Fruit fly (Drosophila melanogaster) whole organism, embryonic: Measurements from ENCODE around the gene Pex5.
A peak's percentile ranks its signal among the peaks of the same experiment; 100 is the strongest.

Experiments
- Abd-B ChIP-seq: fragments of 200-800 bp; sonication (Bioruptor generic); optimal IDR thresholded peaks from 2 replicates; lab custom pipeline; 2018; ENCODE audit warnings: missing biosample characterization, mild to moderate bottlenecking, missing genetic modification characterization, moderate library complexity
- Bdp1 ChIP-seq: fragments of 200-800 bp; sonication (Bioruptor generic); optimal IDR thresholded peaks from 3 replicates; lab custom pipeline; 2016; ENCODE audit warnings: missing biosample characterization, missing genetic modification characterization
- C15 ChIP-seq: fragments of 200-800 bp; sonication (Bioruptor generic); IDR thresholded peaks from 3 replicates; pipeline ENCODE4 v1.3.6; 2022; ENCODE audit warnings: missing biosample characterization, missing genetic modification characterization
- CG10654 ChIP-seq: fragments of 200-800 bp; sonication (Bioruptor generic); optimal IDR thresholded peaks from 2 replicates; lab custom pipeline; 2016; ENCODE audit warnings: missing biosample characterization, missing genetic modification characterization
- CG11695 ChIP-seq: fragments of 200-800 bp; sonication (Bioruptor generic); IDR thresholded peaks from 3 replicates; pipeline ENCODE4 v1.3.6; 2022; ENCODE audit warnings: missing biosample characterization, missing genetic modification characterization
- CG12299 ChIP-seq: fragments of 200-800 bp; sonication (Bioruptor generic); optimal IDR thresholded peaks from 2 replicates; lab custom pipeline; 2018; ENCODE audit warnings: missing biosample characterization, mild to moderate bottlenecking, missing genetic modification characterization
- CG1233 ChIP-seq: fragments of 200-800 bp; sonication (Bioruptor generic); optimal IDR thresholded peaks from 4 replicates; lab custom pipeline; 2018; ENCODE audit warnings: missing biosample characterization, mild to moderate bottlenecking, missing genetic modification characterization
- CG12659 ChIP-seq: fragments of 200-800 bp; sonication (Bioruptor generic); optimal IDR thresholded peaks from 3 replicates; lab custom pipeline; 2017; ENCODE audit warnings: mild to moderate bottlenecking, missing biosample characterization, missing genetic modification reagents, missing genetic modification characterization
- CG14050 ChIP-seq: fragments of 200-800 bp; sonication (Bioruptor generic); IDR thresholded peaks from 3 replicates; pipeline ENCODE4 v1.3.6; 2022; ENCODE audit warnings: missing biosample characterization, missing genetic modification characterization
- CG17328 ChIP-seq: fragments of 200-800 bp; sonication (Bioruptor generic); IDR thresholded peaks from 2 replicates; pipeline ENCODE4 v1.3.6; 2022; ENCODE audit warnings: missing biosample characterization, missing genetic modification characterization
- CG32532 ChIP-seq: fragments of 200-800 bp; sonication (Bioruptor generic); IDR thresholded peaks from 2 replicates; pipeline ENCODE4 v1.3.6; 2022; ENCODE audit warnings: missing biosample characterization, missing genetic modification characterization
- CG3281 ChIP-seq: fragments of 200-800 bp; sonication (Bioruptor generic); optimal IDR thresholded peaks from 3 replicates; lab custom pipeline; 2017; ENCODE audit warnings: missing biosample characterization, mild to moderate bottlenecking, missing genetic modification characterization
- CG34376 ChIP-seq: fragments of 200-800 bp; sonication (Bioruptor generic); optimal IDR thresholded peaks from 2 replicates; lab custom pipeline; 2018; ENCODE audit warnings: missing biosample characterization, mild to moderate bottlenecking, missing genetic modification characterization
- CG4404 ChIP-seq: fragments of 200-800 bp; sonication (Bioruptor generic); IDR thresholded peaks from 2 replicates; pipeline ENCODE4 v1.3.6; 2022; ENCODE audit warnings: missing biosample characterization, missing genetic modification characterization
- CG6272 ChIP-seq: fragments of 200-800 bp; sonication (Bioruptor generic); IDR thresholded peaks from 2 replicates; pipeline ENCODE4 v1.3.6; 2022; ENCODE audit warnings: missing biosample characterization, missing genetic modification characterization
- CG9797 ChIP-seq: fragments of 200-800 bp; sonication (Bioruptor generic); optimal IDR thresholded peaks from 3 replicates; lab custom pipeline; 2018; ENCODE audit warnings: missing biosample characterization, mild to moderate bottlenecking, missing genetic modification characterization
- Doc2 ChIP-seq: fragments of 200-800 bp; sonication (Bioruptor generic); IDR thresholded peaks from 2 replicates; pipeline ENCODE4 v1.3.6; 2022; ENCODE audit warnings: missing biosample characterization, missing genetic modification characterization
- Dp ChIP-seq: fragments of 200-800 bp; sonication (Bioruptor generic); optimal IDR thresholded peaks from 2 replicates; lab custom pipeline; 2018; ENCODE audit warnings: missing biosample characterization, mild to moderate bottlenecking, missing genetic modification characterization, moderate library complexity
- Hey ChIP-seq: fragments of 200-800 bp; sonication (Bioruptor generic); optimal IDR thresholded peaks from 3 replicates; lab custom pipeline; 2018; ENCODE audit warnings: missing biosample characterization, mild to moderate bottlenecking, missing genetic modification characterization
- Hsf ChIP-seq: fragments of 200-800 bp; sonication (Bioruptor generic); optimal IDR thresholded peaks from 3 replicates; lab custom pipeline; 2016; ENCODE audit warnings: missing biosample characterization, missing genetic modification characterization
- Jarid2 ChIP-seq: fragments of 200-800 bp; sonication (Bioruptor generic); optimal IDR thresholded peaks from 3 replicates; lab custom pipeline; 2017; ENCODE audit warnings: mild to moderate bottlenecking, missing biosample characterization, missing genetic modification reagents, missing genetic modification characterization
- Mad ChIP-seq: fragments of 200-800 bp; sonication (Bioruptor generic); optimal IDR thresholded peaks from 2 replicates; lab custom pipeline; 2016; ENCODE audit warnings: missing biosample characterization, missing genetic modification characterization
- Myb ChIP-seq: fragments of 200-800 bp; sonication (Bioruptor generic); optimal IDR thresholded peaks from 2 replicates; lab custom pipeline; 2016; ENCODE audit warnings: missing biosample characterization, missing genetic modification characterization
- PHDP ChIP-seq: fragments of 200-800 bp; sonication (Bioruptor generic); optimal IDR thresholded peaks from 3 replicates; lab custom pipeline; 2018; ENCODE audit warnings: missing biosample characterization, mild to moderate bottlenecking, missing genetic modification characterization, moderate library complexity
- Ptx1 ChIP-seq: fragments of 200-800 bp; sonication (Bioruptor generic); IDR thresholded peaks from 2 replicates; pipeline ENCODE4 v1.3.6; 2022; ENCODE audit warnings: missing biosample characterization, missing genetic modification characterization
- Trl ChIP-seq, 3 experiments: fragments of >200 bp in 2 of 3; fragments of 200-800 bp in 1 of 3; sonication (Bioruptor generic) in 1 of 3; optimal IDR thresholded peaks; 2 replicates in 1 of 3; 3 replicates in 2 of 3; lab custom pipeline; 2016 to 2017; ENCODE audit warnings: missing biosample characterization in 1 of 3, missing genetic modification characterization in 1 of 3
- abd-A ChIP-seq: fragments of 200-800 bp; sonication (Bioruptor generic); optimal IDR thresholded peaks from 3 replicates; lab custom pipeline; 2019; ENCODE audit warnings: missing biosample characterization, mild to moderate bottlenecking, missing genetic modification characterization, moderate library complexity
- bsh ChIP-seq, 2 experiments: fragments of 200-800 bp; sonication (Bioruptor generic); optimal IDR thresholded peaks; 2 replicates each; lab custom pipeline; 2017 to 2018; ENCODE audit warnings: mild to moderate bottlenecking in 2 of 2, missing biosample characterization in 2 of 2, missing genetic modification characterization in 2 of 2, moderate library complexity in 1 of 2
- chif ChIP-seq, 2 experiments: fragments of 200-800 bp; sonication (Bioruptor generic); optimal IDR thresholded peaks; 3 replicates each; lab custom pipeline; 2016; ENCODE audit warnings: missing biosample characterization in 2 of 2, missing genetic modification characterization in 2 of 2
- ewg ChIP-seq: fragments of 200-800 bp; sonication (Bioruptor generic); optimal IDR thresholded peaks from 3 replicates; lab custom pipeline; 2017; ENCODE audit warnings: mild to moderate bottlenecking, missing biosample characterization, missing genetic modification reagents, missing genetic modification characterization
- gem ChIP-seq: fragments of 200-800 bp; sonication (Bioruptor generic); optimal IDR thresholded peaks from 2 replicates; lab custom pipeline; 2019; ENCODE audit warnings: missing biosample characterization, mild to moderate bottlenecking, missing genetic modification characterization, moderate library complexity
- grau ChIP-seq: fragments of 200-800 bp; optimal IDR thresholded peaks from 3 replicates; lab custom pipeline; 2019; ENCODE audit warnings: missing biosample characterization, mild to moderate bottlenecking, missing genetic modification characterization, moderate library complexity
- insv ChIP-seq, 2 experiments: fragments of 200-800 bp; sonication (Bioruptor generic); optimal IDR thresholded peaks; 3 replicates each; lab custom pipeline; 2016 to 2018; ENCODE audit warnings: missing biosample characterization in 2 of 2, missing genetic modification characterization in 2 of 2
- inv ChIP-seq: fragments of 200-800 bp; sonication (Bioruptor generic); IDR thresholded peaks from 2 replicates; pipeline ENCODE4 v1.3.6; 2022; ENCODE audit warnings: missing biosample characterization, missing genetic modification characterization; ENCODE audit not compliant: partially characterized antibody
- nau ChIP-seq: fragments of 200-800 bp; sonication (Bioruptor generic); optimal IDR thresholded peaks from 3 replicates; lab custom pipeline; 2017; ENCODE audit warnings: missing biosample characterization, mild to moderate bottlenecking, missing genetic modification characterization, missing genetic modification reagents
- odd ChIP-seq: fragments of 200-800 bp; sonication (Bioruptor generic); optimal IDR thresholded peaks from 2 replicates; lab custom pipeline; 2017; ENCODE audit warnings: missing biosample characterization, mild to moderate bottlenecking, missing genetic modification characterization
- onecut ChIP-seq: fragments of 200-800 bp; sonication (Bioruptor generic); IDR thresholded peaks from 2 replicates; pipeline ENCODE4 v1.3.6; 2022; ENCODE audit warnings: missing biosample characterization, missing genetic modification characterization
- pb ChIP-seq: fragments of 200-800 bp; sonication (Bioruptor generic); optimal IDR thresholded peaks from 3 replicates; lab custom pipeline; 2016; ENCODE audit warnings: missing biosample characterization, missing genetic modification characterization
- prd ChIP-seq, 3 experiments: fragments of >200 bp in 2 of 3; fragments of 200-800 bp in 1 of 3; sonication (Bioruptor generic) in 1 of 3; optimal IDR thresholded peaks in 2 of 3; IDR thresholded peaks in 1 of 3; 2 replicates in 2 of 3; 3 replicates in 1 of 3; pipeline versions ENCODE4 v1.3.6 to Lab custom; 2017 to 2022; ENCODE audit warnings: missing biosample characterization in 1 of 3, missing genetic modification characterization in 1 of 3
- pum ChIP-seq: fragments of 200-800 bp; sonication (Bioruptor generic); optimal IDR thresholded peaks from 2 replicates; lab custom pipeline; 2016; ENCODE audit warnings: missing biosample characterization, missing genetic modification characterization
- sc ChIP-seq, 3 experiments: fragments of >200 bp in 2 of 3; fragments of 200-800 bp in 1 of 3; sonication (Bioruptor generic) in 1 of 3; optimal IDR thresholded peaks; 2 replicates in 2 of 3; 3 replicates in 1 of 3; lab custom pipeline; 2017; ENCODE audit warnings: mild to moderate bottlenecking in 1 of 3, missing biosample characterization in 1 of 3, missing genetic modification characterization in 1 of 3, missing genetic modification reagents in 1 of 3
- seq ChIP-seq: fragments of 200-800 bp; sonication (Bioruptor generic); IDR thresholded peaks from 2 replicates; pipeline ENCODE4 v1.3.6; 2022; ENCODE audit warnings: missing biosample characterization, missing genetic modification characterization
- shn ChIP-seq: fragments of 200-800 bp; sonication (Bioruptor generic); optimal IDR thresholded peaks from 3 replicates; lab custom pipeline; 2016; ENCODE audit warnings: missing biosample characterization, missing genetic modification characterization
- sisA ChIP-seq: fragments of 200-800 bp; sonication (Bioruptor generic); IDR thresholded peaks from 2 replicates; pipeline ENCODE4 v1.3.6; 2022; ENCODE audit warnings: missing biosample characterization, missing genetic modification characterization
- unpg ChIP-seq: fragments of 200-800 bp; sonication (Bioruptor generic); optimal IDR thresholded peaks from 3 replicates; lab custom pipeline; 2018; ENCODE audit warnings: missing biosample characterization, mild to moderate bottlenecking, missing genetic modification characterization, moderate library complexity
- vfl ChIP-seq: fragments of 200-800 bp; sonication (Bioruptor generic); optimal IDR thresholded peaks from 2 replicates; lab custom pipeline; 2016; ENCODE audit warnings: missing biosample characterization, missing genetic modification characterization
- wdn ChIP-seq: fragments of 200-800 bp; sonication (Bioruptor generic); IDR thresholded peaks from 2 replicates; pipeline ENCODE4 v1.3.6; 2022; ENCODE audit warnings: missing biosample characterization, missing genetic modification characterization
- wor ChIP-seq: fragments of 200-800 bp; sonication (Bioruptor generic); IDR thresholded peaks from 2 replicates; pipeline ENCODE4 v1.3.6; 2022; ENCODE audit warnings: missing biosample characterization, missing genetic modification characterization

Gene Pex5

DNA sequence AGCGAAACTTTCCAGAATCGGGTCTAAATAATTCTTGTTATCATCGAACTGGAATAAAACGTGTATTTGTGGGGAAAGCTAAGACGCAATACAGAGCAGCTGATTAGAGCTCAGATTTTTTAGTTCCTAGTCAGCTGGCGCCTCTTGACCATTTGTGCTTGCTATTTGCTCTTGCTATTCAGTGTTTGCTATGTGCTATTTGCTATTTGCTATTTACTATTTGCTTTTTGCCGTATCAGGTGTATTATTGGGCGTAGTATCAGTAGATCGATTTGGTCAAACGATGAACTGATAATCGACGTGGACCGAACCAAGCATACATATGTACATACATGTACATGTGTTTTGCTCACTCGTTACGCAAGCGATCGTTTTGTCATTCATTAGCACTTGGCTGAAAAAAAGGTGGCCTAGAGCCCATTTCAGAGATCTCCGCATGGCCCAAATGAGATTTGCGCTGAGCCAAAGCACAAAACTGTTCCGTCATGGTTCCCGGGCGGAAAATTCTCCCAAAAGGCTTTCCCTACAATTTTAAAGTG is 23.4 kb downstream of the Pex5 start (continued):
- TF ChIP-seq Mad (GFP tag; lab: Kevin White, UChicago) (peak; percentile 29), CG12299 (peak; percentile 27), insv (GFP tag; optimal IDR thresholded peaks at IDR 0.05; lab: Kevin White, UChicago) (no peak), shn (GFP tag; lab: Kevin White, UChicago) (peak; percentile 3), sisA (GFP tag; lab: Robert Waterston, UW) (no peak), chif (GFP tag; optimal IDR thresholded peaks at IDR 0.05; lab: Kevin White, UChicago) (peak in 1 of 2 experiments; percentile 66), Hsf (GFP tag; lab: Kevin White, UChicago) (peak; percentile 3), CG11695 (peak; percentile 65; the same call in 1 of the 3 replicates), unpg (GFP tag; lab: Kevin White, UChicago) (peak; percentile 32), CG9797 (GFP tag; lab: Kevin White, UChicago) (no peak), Jarid2 (GFP tag; lab: Kevin White, UChicago) (peak; percentile 16), abd-A (tag; lab: Kevin White, UChicago) (no peak), CG1233 (peak; percentile 37), CG32532 (peak; percentile 46), prd (optimal IDR thresholded peaks at IDR 0.05; lab: Kevin White, UChicago) (no peak), prd (GFP tag; IDR thresholded peaks at IDR 0.05; lab: Robert Waterston, UW) (peak; percentile 50; the same call in 2 of the 3 replicates), seq (GFP tag; lab: Robert Waterston, UW) (peak; percentile 82), CG4404 (GFP tag; lab: Robert Waterston, UW) (no peak), Abd-B (no peak), Ptx1 (GFP tag; lab: Robert Waterston, UW) (0 out of 2 replicates have a peak, but pooled peaks have one; percentile 15), pum (GFP tag; lab: Kevin White, UChicago) (no peak), Dp (GFP tag; lab: Kevin White, UChicago) (no peak), PHDP (tag; lab: Kevin White, UChicago) (peak; percentile 67), Myb (GFP tag; lab: Kevin White, UChicago) (peak; percentile 26), onecut (GFP tag; lab: Robert Waterston, UW) (peak; percentile 19; the same call in 1 of the 2 replicates), gem (peak; percentile 63), CG10654 (GFP tag; lab: Kevin White, UChicago) (peak; percentile 32), nau (GFP tag; lab: Kevin White, UChicago) (peak; percentile 62), Doc2 (GFP tag; lab: Robert Waterston, UW) (no peak), sc (optimal IDR thresholded peaks at IDR 0.05; lab: Kevin White, UChicago) (no peak), sc (GFP tag; optimal IDR thresholded peaks at IDR 0.05; lab: Kevin White, UChicago) (peak; percentile 4), inv (no peak), ewg (GFP tag; lab: Kevin White, UChicago) (peak; percentile 15), CG17328 (peak; percentile 56; the same call in 1 of the 2 replicates), CG6272 (no peak), Hey (tag; lab: Kevin White, UChicago) (peak; percentile 56), CG12659 (peak; percentile 53), grau (tag; lab: Kevin White, UChicago) (peak; percentile 12), wor (GFP tag; lab: Robert Waterston, UW) (no peak), Trl (optimal IDR thresholded peaks at IDR 0.05; lab: Kevin White, UChicago) (no peak), Trl (GFP tag; optimal IDR thresholded peaks at IDR 0.05; lab: Kevin White, UChicago) (peak; percentile 63), CG3281 (GFP tag; lab: Kevin White, UChicago) (peak; percentile 55), CG14050 (GFP tag; lab: Robert Waterston, UW) (0 out of 3 replicates have a peak, but pooled peaks have one; percentile 17), wdn (0 out of 2 replicates have a peak, but pooled peaks have one; percentile 36), CG34376 (peak; percentile 73), vfl (peak; percentile 25), odd (GFP tag; lab: Kevin White, UChicago) (no peak), bsh (GFP tag; optimal IDR thresholded peaks at IDR 0.05; lab: Kevin White, UChicago) (peak in 1 of 2 experiments; percentile 52), pb (GFP tag; lab: Kevin White, UChicago) (no peak), Bdp1 (GFP tag; lab: Kevin White, UChicago) (peak; percentile 54), C15 (GFP tag; lab: Robert Waterston, UW) (no peak)
